Worm (Caenorhabditis elegans) whole organism, L3 larva: ENCODE results near the gene hex-5.

Experiments
- R02D3.7 ChIP-seq: fragments of 150-350 bp; optimal IDR thresholded peaks from 2 replicates; lab custom pipeline; 2014; ENCODE audit warnings: missing biosample characterization, missing genetic modification characterization
- ZK546.5 ChIP-seq: sonication (generic microtip); optimal IDR thresholded peaks from 2 replicates; lab custom pipeline; 2017; ENCODE audit warnings: missing biosample characterization, missing genetic modification characterization
- aly-2 ChIP-seq: fragments of 150-350 bp; optimal IDR thresholded peaks from 2 replicates; lab custom pipeline; 2014; ENCODE audit warnings: missing biosample characterization, missing genetic modification characterization
- ceh-28 ChIP-seq: fragments of 150-350 bp; optimal IDR thresholded peaks from 2 replicates; lab custom pipeline; 2014; ENCODE audit warnings: missing biosample characterization, missing genetic modification reagents, missing genetic modification characterization
- ceh-9 ChIP-seq: sonication (generic microtip); optimal IDR thresholded peaks from 2 replicates; lab custom pipeline; 2018; ENCODE audit warnings: missing biosample characterization, missing genetic modification characterization
- elt-1 ChIP-seq: fragments of 150-350 bp; optimal IDR thresholded peaks from 2 replicates; lab custom pipeline; 2014; ENCODE audit warnings: missing biosample characterization, missing genetic modification characterization
- elt-2 ChIP-seq: sonication (generic microtip); optimal IDR thresholded peaks from 2 replicates; lab custom pipeline; 2016; ENCODE audit warnings: missing genetic modification reagents, mild to moderate bottlenecking, missing genetic modification characterization, missing compliant biosample characterization
- elt-3 ChIP-seq, 3 experiments: fragments of 150-350 bp in 1 of 3; sonication (generic microtip) in 2 of 3; optimal IDR thresholded peaks; 2 replicates in 2 of 3; 4 replicates in 1 of 3; lab custom pipeline; 2014 to 2017; ENCODE audit warnings: missing biosample characterization in 3 of 3, missing genetic modification characterization in 3 of 3
- fkh-10 ChIP-seq: sonication (generic microtip); optimal IDR thresholded peaks from 2 replicates; lab custom pipeline; 2017; ENCODE audit warnings: missing biosample characterization, missing genetic modification reagents, missing genetic modification characterization
- fkh-2 ChIP-seq: fragments of 150-350 bp; optimal IDR thresholded peaks from 2 replicates; lab custom pipeline; 2014; ENCODE audit warnings: missing biosample characterization, missing genetic modification reagents, missing genetic modification characterization
- fos-1 ChIP-seq: fragments of 150-350 bp; optimal IDR thresholded peaks from 2 replicates; lab custom pipeline; 2014; ENCODE audit warnings: missing biosample characterization, missing genetic modification characterization
- jun-1 ChIP-seq: fragments of 150-350 bp; optimal IDR thresholded peaks from 2 replicates; lab custom pipeline; 2014; ENCODE audit warnings: missing biosample characterization, missing genetic modification reagents, missing genetic modification characterization
- lin-15B ChIP-seq: fragments of 150-350 bp; optimal IDR thresholded peaks from 2 replicates; lab custom pipeline; 2014; ENCODE audit warnings: missing biosample characterization, missing genetic modification characterization
- lin-39 ChIP-seq: fragments of 150-350 bp; optimal IDR thresholded peaks from 2 replicates; lab custom pipeline; 2018; ENCODE audit warnings: missing biosample characterization, missing genetic modification reagents, missing genetic modification characterization
- lsy-12 ChIP-seq: sonication (generic microtip); optimal IDR thresholded peaks from 2 replicates; lab custom pipeline; 2016; ENCODE audit warnings: mild to moderate bottlenecking, missing genetic modification characterization, missing compliant biosample characterization
- mdl-1 ChIP-seq: fragments of 150-350 bp; optimal IDR thresholded peaks from 2 replicates; lab custom pipeline; 2014; ENCODE audit warnings: missing biosample characterization, missing genetic modification characterization
- mml-1 ChIP-seq: fragments of 150-350 bp; sonication (generic microtip); optimal IDR thresholded peaks from 3 replicates; lab custom pipeline; 2014; ENCODE audit warnings: missing biosample characterization, missing genetic modification characterization
- nfya-1 ChIP-seq: sonication (generic microtip); optimal IDR thresholded peaks from 2 replicates; lab custom pipeline; 2017; ENCODE audit warnings: missing genetic modification characterization, mild to moderate bottlenecking, missing compliant biosample characterization, antibody characterized with exemption, moderate library complexity; ENCODE audit not compliant: insufficient read depth
- nhr-11 ChIP-seq: fragments of 150-350 bp; optimal IDR thresholded peaks from 2 replicates; lab custom pipeline; 2014; ENCODE audit warnings: missing biosample characterization, missing genetic modification characterization
- nhr-12 ChIP-seq: fragments of 150-350 bp; optimal IDR thresholded peaks from 2 replicates; lab custom pipeline; 2014; ENCODE audit warnings: missing biosample characterization, missing genetic modification characterization
- nhr-23 ChIP-seq: fragments of 150-350 bp; optimal IDR thresholded peaks from 2 replicates; lab custom pipeline; 2014; ENCODE audit warnings: missing biosample characterization, missing genetic modification reagents, missing genetic modification characterization
- nhr-25 ChIP-seq: sonication (generic microtip); optimal IDR thresholded peaks from 2 replicates; lab custom pipeline; 2017; ENCODE audit warnings: missing biosample characterization, missing genetic modification characterization
- nhr-28 ChIP-seq: fragments of 150-350 bp; optimal IDR thresholded peaks from 2 replicates; lab custom pipeline; 2014; ENCODE audit warnings: missing biosample characterization, missing genetic modification characterization
- nhr-43 ChIP-seq: sonication (generic microtip); optimal IDR thresholded peaks from 2 replicates; lab custom pipeline; 2016; ENCODE audit warnings: mild to moderate bottlenecking, missing genetic modification characterization, missing compliant biosample characterization; ENCODE audit not compliant: poor library complexity, severe bottlenecking
- nhr-67 ChIP-seq: fragments of 150-350 bp; optimal IDR thresholded peaks from 2 replicates; lab custom pipeline; 2014; ENCODE audit warnings: missing biosample characterization, missing genetic modification characterization
- nhr-77 ChIP-seq: fragments of 150-350 bp; optimal IDR thresholded peaks from 2 replicates; lab custom pipeline; 2014; ENCODE audit warnings: missing biosample characterization, missing genetic modification characterization
- pqm-1 ChIP-seq: fragments of 150-350 bp; optimal IDR thresholded peaks from 2 replicates; lab custom pipeline; 2017; ENCODE audit warnings: missing biosample characterization, missing genetic modification characterization, inconsistent platforms
- sea-2 ChIP-seq: fragments of 150-350 bp; sonication (generic microtip); optimal IDR thresholded peaks from 4 replicates; lab custom pipeline; 2014; ENCODE audit warnings: missing biosample characterization, missing genetic modification reagents, missing genetic modification characterization
- skn-1 ChIP-seq: fragments of 150-350 bp; optimal IDR thresholded peaks from 2 replicates; lab custom pipeline; 2014; ENCODE audit warnings: missing biosample characterization, missing genetic modification characterization
- snpc-4 ChIP-seq: fragments of 150-350 bp; optimal IDR thresholded peaks from 2 replicates; lab custom pipeline; 2014; ENCODE audit warnings: missing biosample characterization, missing genetic modification characterization
- zag-1 ChIP-seq: fragments of 150-350 bp; optimal IDR thresholded peaks from 2 replicates; lab custom pipeline; 2014; ENCODE audit warnings: missing biosample characterization, missing genetic modification characterization
- ztf-4 ChIP-seq: fragments of 150-350 bp; optimal IDR thresholded peaks from 2 replicates; lab custom pipeline; 2014; ENCODE audit warnings: missing biosample characterization, missing genetic modification characterization

hex-5 gene

DNA sequence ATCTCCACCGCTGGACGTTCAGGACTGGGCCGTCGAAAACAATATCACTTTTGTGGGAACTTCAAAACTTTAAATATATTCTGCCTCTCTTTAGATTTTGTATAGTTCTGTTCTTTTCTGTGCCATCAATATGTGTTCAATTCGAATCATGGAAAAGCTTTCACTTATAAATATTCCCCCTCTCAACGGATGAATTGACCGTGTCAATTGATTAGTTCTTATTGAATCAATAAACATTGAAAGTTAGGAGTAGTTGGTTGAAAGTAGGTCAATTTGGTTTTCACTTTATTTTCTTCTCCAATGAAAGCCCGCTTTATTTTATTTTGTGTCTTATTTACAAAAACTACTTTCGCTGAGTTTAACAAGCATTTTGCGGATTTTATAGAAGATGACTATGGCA, 6.9 kb downstream of the hex-5 start, which contains the start of gene lips-8:
TSS of gene lips-8 (plus strand) at position 301 of the 400 bp plus-strand sequence.
- no peak for TF ChIP-seq ceh-9 (tag; lab: Kevin White, UChicago)
- no peak for TF ChIP-seq nhr-43

DNA sequence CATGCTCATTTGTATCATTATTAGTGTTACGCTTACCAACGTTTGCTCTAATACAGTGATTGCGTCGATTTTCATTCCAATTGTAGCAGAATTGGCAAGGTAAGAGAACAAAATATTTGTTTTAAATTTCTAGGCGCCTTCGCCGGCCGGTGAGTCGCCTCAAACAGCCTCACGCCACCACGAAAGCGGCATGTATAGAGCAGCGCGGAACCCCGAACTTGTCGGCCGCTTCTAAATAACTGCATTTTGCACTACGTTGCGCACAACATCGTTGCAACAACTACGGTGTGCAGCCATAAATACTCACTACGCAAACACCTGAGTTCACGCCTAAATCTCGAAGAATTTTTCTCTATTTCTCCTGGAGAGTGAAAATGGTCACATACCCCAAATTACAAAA, 7.9 kb downstream of the hex-5 start:
- TF ChIP-seq ztf-4 (tag; lab: Kevin White, UChicago) (no peak), R02D3.7 (tag; lab: Kevin White, UChicago) (no peak), sea-2 (GFP tag; lab: Kevin White, UChicago) (no peak), fos-1 (no peak), nfya-1 (tag; lab: Kevin White, UChicago) (no peak), mml-1 (no peak), aly-2 (no peak), fkh-2 (tag; lab: Kevin White, UChicago) (no peak), nhr-43 (no peak), skn-1 (tag; lab: Kevin White, UChicago) (no peak), elt-2 (tag; lab: Kevin White, UChicago) (no peak), nhr-67 (tag; lab: Kevin White, UChicago) (no peak), nhr-12 (tag; lab: Kevin White, UChicago) (no peak), elt-1 (tag; lab: Kevin White, UChicago) (no peak), lin-39 (no peak), zag-1 (no peak), mdl-1 (no peak), lin-15B (tag; lab: Kevin White, UChicago) (no peak), ceh-28 (tag; lab: Kevin White, UChicago) (no peak), jun-1 (tag; lab: Kevin White, UChicago) (no peak)

DNA sequence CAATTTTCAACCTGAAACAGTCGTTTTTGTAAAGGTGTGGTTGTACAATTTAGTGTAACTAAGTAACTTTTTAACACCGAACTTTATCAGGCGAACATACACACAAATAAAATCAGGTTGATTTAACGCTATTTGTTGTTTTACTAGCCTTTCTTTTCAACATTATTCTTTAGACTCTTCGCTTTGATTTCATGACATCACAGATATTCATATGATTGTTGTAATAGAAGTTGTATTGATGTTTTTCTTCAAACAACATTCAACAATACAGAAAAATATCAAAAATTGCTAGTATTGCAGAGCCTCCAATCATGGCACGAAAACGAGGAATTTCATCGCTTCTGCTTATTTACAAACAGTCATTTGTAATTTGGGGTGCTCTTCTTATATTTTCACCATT, 10.2 kb downstream of the hex-5 start, which contains the start of gene nac-1:
TSS of gene nac-1 (plus strand) at position 301 of the 400 bp plus-strand sequence.
- TF ChIP-seq fkh-10 (GFP tag; lab: Kevin White, UChicago) = no peak

DNA sequence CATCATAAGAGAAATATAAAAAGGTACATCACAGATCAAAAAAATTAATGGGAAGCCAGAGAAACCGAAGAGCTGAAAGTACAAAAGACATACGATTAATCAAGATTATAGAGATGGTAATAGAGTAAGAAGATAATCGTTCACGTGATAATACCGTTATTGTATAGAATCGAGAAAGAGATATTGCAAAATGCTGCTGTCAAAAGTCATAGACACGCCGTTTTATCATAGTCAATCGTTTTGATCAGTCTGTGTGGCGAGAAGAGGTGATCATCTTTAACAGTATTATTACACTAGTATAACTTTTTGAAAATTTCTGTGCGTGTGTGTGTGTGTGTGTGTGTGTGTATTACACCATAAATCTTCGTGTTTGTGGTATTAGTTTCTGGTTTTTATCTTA, 10.7 kb downstream of the hex-5 start:
- TF ChIP-seq nhr-23 (tag; lab: Kevin White, UChicago) (peak; percentile 42), nhr-28 (tag; lab: Kevin White, UChicago) (no peak), nhr-77 (tag; lab: Kevin White, UChicago) (no peak), nhr-25 (tag; lab: Kevin White, UChicago) (peak; percentile 68), nhr-43 (peak; percentile 85), lsy-12 (tag; lab: Kevin White, UChicago) (no peak), elt-3 (tag; optimal IDR thresholded peaks at IDR 0.05; lab: Kevin White, UChicago) (peak in 1 of 3 experiments; percentile 53)

DNA sequence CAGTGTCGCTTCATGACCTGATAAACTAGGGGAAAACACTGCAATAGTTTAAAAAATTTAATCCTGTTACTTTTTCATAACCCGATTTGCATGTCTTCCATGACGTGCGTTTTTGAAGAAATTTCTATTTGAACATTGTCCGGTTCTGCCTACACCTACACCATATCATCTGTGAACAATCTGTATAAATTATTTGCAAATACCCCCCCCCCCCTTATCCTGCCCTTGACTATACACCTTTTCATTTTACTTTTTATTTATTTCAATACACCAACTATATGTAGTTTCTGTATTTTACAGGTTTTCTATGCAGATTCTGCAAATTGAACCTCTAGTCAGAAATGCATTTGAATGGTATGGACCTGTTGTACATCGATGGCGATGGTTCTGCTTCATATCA, 16.9 kb downstream of the hex-5 start, which contains the start of gene daf-6:
TSS of gene daf-6 (plus strand) at position 301 of the 400 bp plus-strand sequence.
- no peak for TF ChIP-seq aly-2

DNA sequence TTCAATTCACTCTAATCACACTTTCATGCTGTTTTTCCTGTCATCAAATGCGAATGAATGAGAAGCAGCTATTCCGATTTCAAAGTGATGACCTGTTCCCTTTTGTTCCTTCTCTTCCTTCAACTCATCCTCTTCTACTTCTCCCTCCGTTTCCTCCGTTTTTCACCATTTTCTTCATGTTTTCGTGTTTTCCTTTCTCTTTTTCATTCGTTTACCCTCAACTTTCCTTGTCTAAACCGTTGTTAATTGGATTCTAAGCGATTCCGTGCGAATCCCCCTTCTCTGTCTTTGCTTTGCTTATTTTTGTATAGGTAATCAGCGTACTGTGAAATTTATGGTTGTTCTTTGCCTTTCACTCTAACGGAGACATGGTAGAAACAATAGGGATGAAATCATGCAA, 19.2 kb downstream of the hex-5 start:
- TF ChIP-seq nhr-11 (tag; lab: Kevin White, UChicago) = no peak
- no peak for TF ChIP-seq snpc-4

DNA sequence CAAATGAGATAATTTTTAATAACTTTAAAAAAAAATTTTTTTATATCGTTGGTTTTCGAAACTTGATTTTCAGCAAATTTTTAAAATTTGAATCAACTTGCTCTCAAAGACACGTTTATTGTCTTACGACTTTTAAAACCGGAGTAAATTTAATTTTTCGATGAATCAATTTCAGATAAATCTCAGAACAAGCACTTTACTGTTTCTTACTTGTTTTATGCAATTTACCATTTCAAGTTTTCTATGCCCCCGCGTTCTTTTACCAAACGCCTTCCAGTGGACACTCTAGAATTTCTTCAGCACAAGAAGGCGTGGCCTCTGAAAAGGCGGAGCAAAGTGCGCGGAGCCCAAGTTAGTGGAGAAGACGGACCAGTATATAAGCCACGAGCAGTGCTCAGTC, 23.9 kb downstream of the hex-5 start, which contains the start of gene flp-8:
TSS of gene flp-8 (plus strand) at position 301 of the 400 bp plus-strand sequence.
- TF ChIP-seq elt-2 (tag; lab: Kevin White, UChicago) = no peak
- no peak for TF ChIP-seq lsy-12 (tag; lab: Kevin White, UChicago)
- TF ChIP-seq ZK546.5 = no peak
- no peak for TF ChIP-seq fkh-10 (GFP tag; lab: Kevin White, UChicago)
- no peak for TF ChIP-seq pqm-1 (tag; lab: Kevin White, UChicago)
- TF ChIP-seq lin-15B (tag; lab: Kevin White, UChicago) = no peak
